Worm (Caenorhabditis elegans) whole organism, L4 larva: ENCODE data around the gene gst-35.

Experiments used
- ctbp-1 ChIP-seq: fragments of 200-800 bp; sonication (Bioruptor generic); IDR thresholded peaks from 2 replicates; pipeline ENCODE4 v1.3.6; 2022; ENCODE audit warnings: missing genetic modification reagents, missing genetic modification characterization, missing compliant biosample characterization
- dpl-1 ChIP-seq: fragments of 150-350 bp; optimal IDR thresholded peaks from 2 replicates; lab custom pipeline; 2014; ENCODE audit warnings: missing biosample characterization, missing genetic modification reagents, missing genetic modification characterization
- lsy-2 ChIP-seq, 2 experiments: fragments of 150-350 bp in 1 of 2; sonication (generic microtip) in 1 of 2; optimal IDR thresholded peaks; 2 replicates each; lab custom pipeline; 2014 to 2017; ENCODE audit warnings: missing biosample characterization in 2 of 2, missing genetic modification characterization in 2 of 2
- nhr-11 ChIP-seq: fragments of 150-350 bp; optimal IDR thresholded peaks from 2 replicates; lab custom pipeline; 2014; ENCODE audit warnings: missing biosample characterization, missing genetic modification characterization
- unc-130 ChIP-seq: sonication (generic microtip); optimal IDR thresholded peaks from 2 replicates; lab custom pipeline; 2016; ENCODE audit warnings: missing genetic modification reagents, missing genetic modification characterization, missing compliant biosample characterization

ce11 chrII:15178494-15178893 lies 6.7 kb downstream of the gst-35 start, which contains the start of gene gst-32:
- TF ChIP-seq ctbp-1: no peak
- TF ChIP-seq dpl-1 (GFP tag; lab: Kevin White, UChicago): no peak
- no peak for TF ChIP-seq lsy-2 (tag; optimal IDR thresholded peaks at IDR 0.05; lab: Kevin White, UChicago)
- TF ChIP-seq nhr-11 (tag; lab: Kevin White, UChicago): no peak
- TF ChIP-seq unc-130 (GFP tag; lab: Kevin White, UChicago): no peak
